Fruit fly (Drosophila melanogaster): ENCODE measurements around the gene REPTOR.
A peak's percentile ranks its signal among the peaks of the same experiment; 100 is the strongest.

The REPTOR gene

dm6 chr3R:24568251-24568932 is 14.3 kb downstream of the REPTOR start:
- TF ChIP-seq Sin3A (optimal IDR thresholded peaks at IDR 0.05): no peak
- TF ChIP-seq Myc (optimal IDR thresholded peaks at IDR 0.05): no peak
- TF ChIP-seq psq (optimal IDR thresholded peaks at IDR 0.05): no peak
- no peak for TF ChIP-seq h (optimal IDR thresholded peaks at IDR 0.05)
- no peak for TF ChIP-seq ttk (optimal IDR thresholded peaks at IDR 0.05)
- no peak for TF ChIP-seq insv (optimal IDR thresholded peaks at IDR 0.05)

- TF ChIP-seq Sin3A (optimal IDR thresholded peaks at IDR 0.05): no peak
- no peak for TF ChIP-seq insv (optimal IDR thresholded peaks at IDR 0.05)
- TF ChIP-seq ttk (optimal IDR thresholded peaks at IDR 0.05): no peak
- no peak for TF ChIP-seq Myc (optimal IDR thresholded peaks at IDR 0.05)
- TF ChIP-seq h (optimal IDR thresholded peaks at IDR 0.05): no peak
- no peak for TF ChIP-seq psq (optimal IDR thresholded peaks at IDR 0.05)
Measured at dm6 chr3R:24567427-24567771, 15.3 kb downstream of the REPTOR start.

- TF ChIP-seq insv (optimal IDR thresholded peaks at IDR 0.05) (no peak), h (optimal IDR thresholded peaks at IDR 0.05) (no peak), ttk (optimal IDR thresholded peaks at IDR 0.05) (no peak), Sin3A (optimal IDR thresholded peaks at IDR 0.05) (no peak), Myc (optimal IDR thresholded peaks at IDR 0.05) (no peak), psq (optimal IDR thresholded peaks at IDR 0.05) (no peak)
Measured at dm6 chr3R:24566756-24567426, 15.8 kb downstream of the REPTOR start.

dm6 chr3R:24565748-24566239 is 16.9 kb downstream of the REPTOR start:
- TF ChIP-seq psq (optimal IDR thresholded peaks at IDR 0.05) (peak; percentile 84), h (optimal IDR thresholded peaks at IDR 0.05) (no peak)

dm6 chr3R:24564799-24565344 is 17.8 kb downstream of the REPTOR start:
- peak; percentile 11 for TF ChIP-seq psq (optimal IDR thresholded peaks at IDR 0.05)
- TF ChIP-seq ttk (optimal IDR thresholded peaks at IDR 0.05): no peak
- no peak for TF ChIP-seq insv (optimal IDR thresholded peaks at IDR 0.05)
- TF ChIP-seq h (optimal IDR thresholded peaks at IDR 0.05): no peak
- TF ChIP-seq Myc (optimal IDR thresholded peaks at IDR 0.05): no peak
- no peak for TF ChIP-seq Sin3A (optimal IDR thresholded peaks at IDR 0.05)

- no peak for TF ChIP-seq ttk (optimal IDR thresholded peaks at IDR 0.05)
- TF ChIP-seq insv (optimal IDR thresholded peaks at IDR 0.05): no peak
- no peak for TF ChIP-seq psq (optimal IDR thresholded peaks at IDR 0.05)
- no peak for TF ChIP-seq h (optimal IDR thresholded peaks at IDR 0.05)
- no peak for TF ChIP-seq Sin3A (optimal IDR thresholded peaks at IDR 0.05)
- no peak for TF ChIP-seq Myc (optimal IDR thresholded peaks at IDR 0.05)
Measured at dm6 chr3R:24564191-24564798, 18.4 kb downstream of the REPTOR start.

dm6 chr3R:24563039-24563825 is 19.4 kb downstream of the REPTOR start:
- TF ChIP-seq ttk (optimal IDR thresholded peaks at IDR 0.05) (no peak), h (optimal IDR thresholded peaks at IDR 0.05) (no peak), Myc (optimal IDR thresholded peaks at IDR 0.05) (no peak), Sin3A (optimal IDR thresholded peaks at IDR 0.05) (no peak), psq (optimal IDR thresholded peaks at IDR 0.05) (no peak), insv (optimal IDR thresholded peaks at IDR 0.05) (no peak)

- TF ChIP-seq Sin3A (optimal IDR thresholded peaks at IDR 0.05) (no peak), psq (optimal IDR thresholded peaks at IDR 0.05) (no peak), Myc (optimal IDR thresholded peaks at IDR 0.05) (no peak), insv (optimal IDR thresholded peaks at IDR 0.05) (no peak), h (optimal IDR thresholded peaks at IDR 0.05) (no peak), ttk (optimal IDR thresholded peaks at IDR 0.05) (no peak)
Measured at dm6 chr3R:24562323-24563025, 20.2 kb downstream of the REPTOR start.

dm6 chr3R:24557020-24557465 is 25.6 kb downstream of the REPTOR start:
- no peak for TF ChIP-seq Sin3A (optimal IDR thresholded peaks at IDR 0.05)
- TF ChIP-seq h (optimal IDR thresholded peaks at IDR 0.05): no peak
- TF ChIP-seq insv (optimal IDR thresholded peaks at IDR 0.05): no peak

dm6 chr3R:24556554-24556953 is 26.1 kb downstream of the REPTOR start:
- TF ChIP-seq insv (optimal IDR thresholded peaks at IDR 0.05) (no peak), Sin3A (optimal IDR thresholded peaks at IDR 0.05) (no peak), psq (optimal IDR thresholded peaks at IDR 0.05) (no peak)

- TF ChIP-seq Myc (optimal IDR thresholded peaks at IDR 0.05): no peak
- TF ChIP-seq h (optimal IDR thresholded peaks at IDR 0.05): no peak
- TF ChIP-seq insv (optimal IDR thresholded peaks at IDR 0.05): no peak
- TF ChIP-seq psq (optimal IDR thresholded peaks at IDR 0.05): no peak
- TF ChIP-seq ttk (optimal IDR thresholded peaks at IDR 0.05): no peak
- no peak for TF ChIP-seq Sin3A (optimal IDR thresholded peaks at IDR 0.05)
Measured at dm6 chr3R:24555932-24556331, 26.7 kb downstream of the REPTOR start.

All from Kc167 (cell line).